Fruit fly (Drosophila melanogaster): ENCODE measurements around the gene Cpr23B.

Gene Cpr23B

DNA sequence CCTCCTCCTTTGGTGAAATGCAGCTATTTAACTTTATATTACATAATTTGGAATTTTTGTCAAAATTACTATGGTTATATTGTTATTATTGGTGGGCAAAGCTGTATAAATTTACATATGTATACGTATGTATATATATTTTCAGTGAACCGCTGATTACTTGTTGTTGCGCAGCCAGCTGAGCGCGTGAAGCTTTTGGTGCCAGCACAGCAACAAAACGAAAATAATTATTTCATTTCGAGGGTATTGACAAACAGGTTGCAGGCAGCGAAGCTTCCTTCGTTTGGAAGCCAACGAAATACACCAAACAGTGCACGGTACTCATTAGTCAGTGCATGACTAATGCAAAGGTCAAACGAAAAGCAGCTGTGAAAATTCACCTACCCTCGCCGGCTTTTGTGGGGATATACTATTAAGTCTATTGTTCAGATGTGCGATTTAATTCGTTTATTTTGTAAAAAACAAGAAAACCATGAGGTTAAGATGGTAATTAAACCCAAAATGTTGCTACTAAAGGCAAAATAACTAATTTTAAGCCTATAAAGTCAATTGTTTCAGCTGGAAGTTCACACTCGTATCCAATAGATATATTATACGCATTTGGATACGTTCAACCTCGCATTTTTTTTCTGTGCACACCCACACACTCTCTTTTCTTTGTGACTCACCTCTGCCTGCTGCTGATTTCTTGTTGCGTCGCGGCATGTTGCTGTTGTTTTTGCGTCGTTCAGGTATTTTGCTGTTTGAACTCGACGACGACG lies 34.9 kb downstream of the Cpr23B start:
- no peak for TF ChIP-seq Myc (optimal IDR thresholded peaks at IDR 0.05)
- no peak for TF ChIP-seq psq (optimal IDR thresholded peaks at IDR 0.05)
- TF ChIP-seq h (optimal IDR thresholded peaks at IDR 0.05): no peak
- no peak for TF ChIP-seq Sin3A (optimal IDR thresholded peaks at IDR 0.05)
- no peak for TF ChIP-seq ttk (optimal IDR thresholded peaks at IDR 0.05)
- TF ChIP-seq insv (optimal IDR thresholded peaks at IDR 0.05): no peak

DNA sequence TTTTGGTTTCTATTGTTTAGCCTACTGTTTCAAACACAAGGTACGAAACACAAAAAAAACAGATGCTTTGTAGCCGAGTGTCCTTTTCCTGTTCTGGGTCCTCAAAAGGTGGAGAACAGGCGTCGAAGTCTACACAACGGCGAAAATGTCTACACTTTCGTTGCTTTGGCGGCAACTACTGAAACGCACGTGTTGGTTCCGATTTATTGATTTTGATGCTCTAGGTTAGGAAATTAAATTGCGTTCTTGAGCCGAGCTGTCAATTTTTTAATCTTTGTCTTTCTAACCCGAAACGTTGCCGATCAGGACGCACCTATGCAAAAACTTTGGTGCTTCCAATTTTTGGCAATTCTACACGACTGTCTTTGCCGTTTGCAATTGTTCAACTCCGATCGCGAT lies 35.5 kb downstream of the Cpr23B start:
- TF ChIP-seq psq (optimal IDR thresholded peaks at IDR 0.05) (no peak), Myc (optimal IDR thresholded peaks at IDR 0.05) (no peak), Sin3A (optimal IDR thresholded peaks at IDR 0.05) (no peak), ttk (optimal IDR thresholded peaks at IDR 0.05) (no peak), h (optimal IDR thresholded peaks at IDR 0.05) (no peak), insv (optimal IDR thresholded peaks at IDR 0.05) (no peak)

DNA sequence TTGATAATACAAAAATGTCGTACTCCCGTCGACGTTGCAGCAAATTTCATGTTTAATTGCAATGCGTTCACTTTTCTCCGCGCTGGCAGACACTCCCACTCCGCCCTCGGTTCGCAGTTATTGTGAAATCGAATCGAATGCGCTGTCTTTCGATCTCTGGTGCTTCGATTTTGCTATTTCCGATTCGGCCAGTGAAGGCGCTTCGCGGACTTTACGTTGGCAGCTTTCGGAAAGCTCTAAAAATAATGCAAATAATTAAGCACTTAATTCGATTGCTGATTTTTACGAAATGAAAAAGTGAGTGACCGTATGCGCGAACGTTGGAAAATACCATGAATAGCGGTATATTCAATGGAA lies 36.0 kb downstream of the Cpr23B start, which contains the start of gene Ifrd1:
Gene Ifrd1, minus strand, starts transcription at position 305 of the 357 bp plus-strand sequence.
- TF ChIP-seq psq (optimal IDR thresholded peaks at IDR 0.05): no peak
- no peak for TF ChIP-seq ttk (optimal IDR thresholded peaks at IDR 0.05)
- no peak for TF ChIP-seq h (optimal IDR thresholded peaks at IDR 0.05)
- TF ChIP-seq Sin3A (optimal IDR thresholded peaks at IDR 0.05): no peak
- TF ChIP-seq Myc (optimal IDR thresholded peaks at IDR 0.05): no peak
- TF ChIP-seq insv (optimal IDR thresholded peaks at IDR 0.05): no peak

DNA sequence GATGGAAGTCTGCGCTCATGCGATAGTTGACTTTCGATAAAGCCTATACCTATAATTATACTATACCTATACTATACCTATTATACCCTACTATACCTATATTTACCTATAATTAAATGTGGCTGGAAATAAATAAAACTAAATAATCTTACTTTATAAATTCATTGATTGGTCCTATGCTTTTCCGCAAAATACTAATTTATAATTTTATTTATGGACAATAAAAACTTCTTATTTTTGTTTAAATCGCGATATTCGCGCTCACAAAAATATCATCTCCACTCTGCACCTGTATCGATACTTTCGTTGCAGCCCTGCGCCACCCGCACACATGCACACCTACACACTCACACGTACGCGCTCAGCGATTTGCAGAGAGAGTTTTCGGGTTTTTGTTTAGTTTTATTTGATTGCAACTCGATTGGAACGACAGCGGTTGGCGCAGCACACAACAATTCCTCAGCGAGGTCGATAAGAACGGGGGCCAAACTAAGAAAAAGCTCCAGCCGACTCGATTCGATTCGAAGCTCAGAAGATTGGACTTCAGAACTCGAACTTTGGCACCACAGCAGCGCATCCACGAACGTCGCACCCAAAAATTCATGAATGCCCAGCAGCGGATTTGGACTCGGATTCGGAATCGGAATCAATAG lies 36.5 kb downstream of the Cpr23B start, which contains the start of gene CG8814:
Gene CG8814, plus strand, starts transcription at position 349 of the 653 bp plus-strand sequence.
- TF ChIP-seq ttk (optimal IDR thresholded peaks at IDR 0.05): no peak
- no peak for TF ChIP-seq Myc (optimal IDR thresholded peaks at IDR 0.05)
- TF ChIP-seq h (optimal IDR thresholded peaks at IDR 0.05): no peak
- no peak for TF ChIP-seq Sin3A (optimal IDR thresholded peaks at IDR 0.05)
- no peak for TF ChIP-seq insv (optimal IDR thresholded peaks at IDR 0.05)
- TF ChIP-seq psq (optimal IDR thresholded peaks at IDR 0.05): no peak

dm6 chr2L:2878188-2878587 lies 40.0 kb downstream of the Cpr23B start, which contains the start of the genes Prx6a and Sbat:
Gene Prx6a, minus strand, starts transcription at chr2L:2878232.
Gene Sbat, plus strand, starts transcription at chr2L:2878344.
- TF ChIP-seq psq (optimal IDR thresholded peaks at IDR 0.05) (no peak), Myc (optimal IDR thresholded peaks at IDR 0.05) (no peak), h (optimal IDR thresholded peaks at IDR 0.05) (no peak), insv (optimal IDR thresholded peaks at IDR 0.05) (no peak), Sin3A (optimal IDR thresholded peaks at IDR 0.05) (no peak), ttk (optimal IDR thresholded peaks at IDR 0.05) (no peak)

DNA sequence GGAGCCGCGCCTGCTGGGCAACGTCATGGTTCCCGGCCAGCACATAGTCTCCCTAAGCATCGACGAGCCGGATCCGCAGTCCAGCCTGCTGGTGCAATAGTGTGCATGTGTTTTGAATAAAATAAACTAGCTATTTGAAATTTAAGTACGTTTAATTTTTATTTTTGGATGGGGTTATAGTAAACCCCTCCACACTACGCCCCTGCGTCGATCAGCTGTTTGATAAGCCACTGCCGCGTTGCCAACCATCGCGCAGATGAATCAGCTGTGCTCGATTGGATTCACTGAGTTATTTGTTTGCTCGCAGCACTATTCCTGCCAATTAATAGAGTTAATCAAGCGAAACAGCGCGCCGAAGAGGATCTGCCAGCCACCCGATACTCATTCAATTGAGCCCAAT lies 40.6 kb downstream of the Cpr23B start, which contains the start of gene RabGGTb:
Gene RabGGTb, plus strand, starts transcription at position 254 of the 400 bp plus-strand sequence.
- TF ChIP-seq Sin3A (optimal IDR thresholded peaks at IDR 0.05) (no peak), ttk (optimal IDR thresholded peaks at IDR 0.05) (no peak), psq (optimal IDR thresholded peaks at IDR 0.05) (no peak), Myc (optimal IDR thresholded peaks at IDR 0.05) (no peak), h (optimal IDR thresholded peaks at IDR 0.05) (no peak), insv (optimal IDR thresholded peaks at IDR 0.05) (no peak)

DNA sequence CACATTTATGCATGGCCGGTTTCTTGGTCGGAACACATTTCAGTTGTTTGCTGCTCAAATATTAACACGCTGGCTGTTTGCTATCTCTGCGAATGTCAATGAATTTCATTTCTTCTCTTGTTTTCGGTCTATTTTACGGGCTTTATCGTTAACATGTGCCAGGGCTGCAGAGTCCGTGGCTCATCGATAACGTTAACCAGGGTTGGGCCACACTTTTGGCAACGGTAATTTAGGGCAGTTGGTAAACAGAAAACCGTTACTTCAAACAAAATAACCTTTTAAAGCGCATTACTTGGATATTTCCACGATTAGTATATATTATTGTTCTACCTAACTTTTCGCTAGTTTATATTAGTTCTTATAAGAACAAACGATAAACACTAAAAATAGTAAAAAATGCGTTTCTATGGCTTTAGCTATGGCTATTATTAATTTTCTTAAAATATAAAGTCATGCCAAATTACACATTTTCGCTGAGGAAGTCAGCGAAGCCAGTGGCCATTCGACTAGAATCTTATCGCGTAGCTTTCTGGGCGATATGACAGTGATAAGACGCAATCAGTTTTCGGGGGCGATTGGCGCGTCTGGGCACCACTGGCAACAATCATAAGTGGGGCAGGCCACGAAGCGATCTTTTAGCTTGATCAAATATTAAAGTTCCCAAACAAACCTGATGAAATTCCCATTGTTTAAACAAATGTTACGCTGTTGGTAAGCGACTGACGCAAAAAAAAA lies 44.9 kb downstream of the Cpr23B start:
- TF ChIP-seq ttk (optimal IDR thresholded peaks at IDR 0.05): no peak
- no peak for TF ChIP-seq Sin3A (optimal IDR thresholded peaks at IDR 0.05)
- no peak for TF ChIP-seq h (optimal IDR thresholded peaks at IDR 0.05)

- TF ChIP-seq psq (optimal IDR thresholded peaks at IDR 0.05) (no peak), h (optimal IDR thresholded peaks at IDR 0.05) (no peak), Myc (optimal IDR thresholded peaks at IDR 0.05) (no peak), insv (optimal IDR thresholded peaks at IDR 0.05) (no peak), Sin3A (optimal IDR thresholded peaks at IDR 0.05) (no peak), ttk (optimal IDR thresholded peaks at IDR 0.05) (no peak)
Observed at dm6 chr2L:2883703-2884294, 45.6 kb downstream of the Cpr23B start.

DNA sequence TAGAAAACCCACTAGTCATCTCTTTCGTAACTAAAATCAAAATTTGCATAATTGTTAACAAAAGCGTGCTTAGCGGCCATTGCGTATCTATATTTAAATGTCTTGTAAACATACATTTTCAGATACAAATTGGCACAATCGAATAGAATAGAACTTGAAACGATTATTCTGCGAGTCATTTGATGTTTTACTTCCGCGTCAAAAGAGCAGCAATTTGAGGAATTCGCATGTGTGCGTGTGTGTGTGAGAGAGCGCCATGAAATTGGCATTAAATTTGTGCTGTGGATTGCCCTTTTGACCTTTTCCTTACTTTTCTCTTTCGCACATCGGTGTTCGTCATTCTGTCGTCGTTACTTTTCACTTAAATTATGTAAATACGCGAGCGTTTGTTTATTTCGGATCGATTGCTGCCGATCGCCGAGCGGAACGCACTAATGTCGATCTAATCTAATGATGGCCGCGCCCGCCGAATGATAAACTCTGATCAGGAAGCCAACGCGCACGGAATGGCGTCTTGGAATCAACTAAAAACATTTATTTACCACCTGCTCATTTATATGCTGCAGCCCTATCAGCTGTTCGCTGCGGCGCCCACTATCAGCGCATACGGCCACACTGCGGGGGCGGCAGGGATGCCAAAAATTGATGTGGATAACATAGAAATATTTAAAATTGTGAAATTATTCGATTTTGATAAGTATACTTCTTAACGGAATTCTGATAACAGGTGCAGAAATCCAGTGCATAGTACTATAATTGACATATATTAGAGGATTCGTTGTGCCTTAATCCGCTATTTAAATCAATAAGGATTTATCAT lies 46.7 kb downstream of the Cpr23B start:
- TF ChIP-seq ttk (optimal IDR thresholded peaks at IDR 0.05) (no peak), insv (optimal IDR thresholded peaks at IDR 0.05) (no peak), Sin3A (optimal IDR thresholded peaks at IDR 0.05) (no peak), Myc (optimal IDR thresholded peaks at IDR 0.05) (no peak), psq (optimal IDR thresholded peaks at IDR 0.05) (no peak), h (optimal IDR thresholded peaks at IDR 0.05) (no peak)

DNA sequence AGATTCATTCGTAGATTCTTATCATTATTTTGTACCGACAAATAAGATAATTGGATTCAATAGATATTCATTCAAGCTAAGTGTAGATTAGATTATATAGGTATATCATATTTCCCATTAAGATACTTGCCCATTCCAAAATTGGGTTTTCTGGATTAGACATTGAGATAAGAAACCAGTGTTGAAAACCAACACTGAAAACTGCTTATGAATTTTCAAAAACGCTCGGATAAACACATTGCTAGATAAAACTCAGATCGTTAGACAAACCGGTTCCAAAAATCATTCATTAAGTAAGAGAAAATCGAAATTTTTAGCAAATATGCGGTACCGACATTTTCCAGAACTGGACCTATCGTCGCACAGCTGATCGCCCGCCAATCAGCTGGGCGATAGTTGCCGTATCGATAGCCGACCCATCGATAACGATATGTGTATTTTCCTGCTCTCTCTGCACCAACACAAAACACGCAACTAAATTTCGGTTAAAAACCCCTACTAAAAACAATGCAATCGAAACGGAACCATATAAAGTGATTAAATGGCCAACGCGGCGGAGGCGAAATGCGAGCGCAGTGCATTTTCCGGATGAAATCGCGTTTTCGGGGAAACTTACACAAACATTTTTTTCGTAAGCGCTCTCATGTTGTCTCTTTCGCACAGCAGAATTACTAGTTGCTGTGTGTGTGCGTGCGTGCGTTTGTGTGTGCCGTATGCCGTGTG lies 47.5 kb downstream of the Cpr23B start, which contains the start of the genes NTPase and lilli:
Gene NTPase, minus strand, starts transcription at position 348 of the 723 bp plus-strand sequence.
Gene lilli, plus strand, starts transcription at position 427 of the 723 bp plus-strand sequence.
- TF ChIP-seq insv (optimal IDR thresholded peaks at IDR 0.05) (no peak), psq (optimal IDR thresholded peaks at IDR 0.05) (no peak), h (optimal IDR thresholded peaks at IDR 0.05) (no peak), Sin3A (optimal IDR thresholded peaks at IDR 0.05) (no peak), ttk (optimal IDR thresholded peaks at IDR 0.05) (no peak), Myc (optimal IDR thresholded peaks at IDR 0.05) (no peak)

Data from Kc167 (cell line).